Fruit fly (Drosophila melanogaster): ENCODE data around the gene Hers.

Hers gene

dm6 chrX:19844010-19844766, 21.8 kb upstream of the Hers start (continued):
- no peak for TF ChIP-seq ato (GFP tag; IDR thresholded peaks at IDR 0.05; ENCODE audit: partially characterized antibody)
- TF ChIP-seq HmgZ (tag; optimal IDR thresholded peaks at IDR 0.05): no peak
- TF ChIP-seq CG13894 (tag; optimal IDR thresholded peaks at IDR 0.05): no peak
- no peak for TF ChIP-seq Neu2 (GFP tag; optimal IDR thresholded peaks at IDR 0.05; ENCODE audit: borderline replicate concordance)
- TF ChIP-seq CG4617 (GFP tag; optimal IDR thresholded peaks at IDR 0.05; ENCODE audit: borderline replicate concordance): no peak
- TF ChIP-seq Camta (GFP tag; optimal IDR thresholded peaks at IDR 0.05): no peak
- TF ChIP-seq CG34224 (GFP tag; IDR thresholded peaks at IDR 0.05; ENCODE audit: partially characterized antibody): no peak
- TF ChIP-seq crol (GFP tag; IDR thresholded peaks at IDR 0.05): peak; percentile 69
- no peak for TF ChIP-seq CG13287 (GFP tag; IDR thresholded peaks at IDR 0.05; ENCODE audit: partially characterized antibody)
- no peak for TF ChIP-seq Bteb2 (GFP tag; optimal IDR thresholded peaks at IDR 0.05)
- no peak for TF ChIP-seq CG10654 (GFP tag; optimal IDR thresholded peaks at IDR 0.05)
- TF ChIP-seq Dfd (GFP tag; optimal IDR thresholded peaks at IDR 0.05): no peak
- no peak for TF ChIP-seq CG2678 (tag; optimal IDR thresholded peaks at IDR 0.05)
- TF ChIP-seq CG6791 (GFP tag; IDR thresholded peaks at IDR 0.05; ENCODE audit: partially characterized antibody): 0 out of 3 replicates have a peak, but pooled peaks have one; percentile 31
- TF ChIP-seq CG6683 (GFP tag; optimal IDR thresholded peaks at IDR 0.05): no peak
- TF ChIP-seq CG1233 (GFP tag; optimal IDR thresholded peaks at IDR 0.05): no peak
- TF ChIP-seq tio (GFP tag; optimal IDR thresholded peaks at IDR 0.05): no peak
- no peak for TF ChIP-seq gcm (GFP tag; optimal IDR thresholded peaks at IDR 0.05)
- no peak for TF ChIP-seq ERR (GFP tag; optimal IDR thresholded peaks at IDR 0.05)
- TF ChIP-seq CG12769 (tag; optimal IDR thresholded peaks at IDR 0.05): peak; percentile 58
- TF ChIP-seq CHES-1-like (GFP tag; optimal IDR thresholded peaks at IDR 0.05): no peak
- TF ChIP-seq sr (GFP tag; IDR thresholded peaks at IDR 0.05): peak; percentile 87
- TF ChIP-seq CG11085 (GFP tag; IDR thresholded peaks at IDR 0.05): no peak
- TF ChIP-seq gro (GFP tag; optimal IDR thresholded peaks at IDR 0.05): no peak
- TF ChIP-seq mirr (GFP tag; optimal IDR thresholded peaks at IDR 0.05): no peak
- no peak for TF ChIP-seq sc (optimal IDR thresholded peaks at IDR 0.05)
- TF ChIP-seq sc (GFP tag; optimal IDR thresholded peaks at IDR 0.05): no peak
- no peak for TF ChIP-seq Mrtf (GFP tag; IDR thresholded peaks at IDR 0.05)
- TF ChIP-seq tap (tag; optimal IDR thresholded peaks at IDR 0.05): no peak
- no peak for TF ChIP-seq BtbVII (GFP tag; optimal IDR thresholded peaks at IDR 0.05)
- no peak for TF ChIP-seq chif (GFP tag; optimal IDR thresholded peaks at IDR 0.05)
- TF ChIP-seq zen2 (GFP tag; IDR thresholded peaks at IDR 0.05; ENCODE audit: partially characterized antibody): 0 out of 3 replicates have a peak, but pooled peaks have one; percentile 16
- TF ChIP-seq sd (tag; optimal IDR thresholded peaks at IDR 0.05): no peak
- no peak for TF ChIP-seq sug (tag; optimal IDR thresholded peaks at IDR 0.05)
- TF ChIP-seq gt (GFP tag; IDR thresholded peaks at IDR 0.05): no peak
- TF ChIP-seq amos (GFP tag; IDR thresholded peaks at IDR 0.05; ENCODE audit: partially characterized antibody): no peak
- no peak for TF ChIP-seq chinmo (GFP tag; IDR thresholded peaks at IDR 0.05; ENCODE audit: partially characterized antibody)
- no peak for TF ChIP-seq CG7556 (GFP tag; optimal IDR thresholded peaks at IDR 0.05)
- no peak for TF ChIP-seq eve (GFP tag; optimal IDR thresholded peaks at IDR 0.05)
- TF ChIP-seq trh (GFP tag; optimal IDR thresholded peaks at IDR 0.05): no peak
- no peak for TF ChIP-seq dpn (GFP tag; optimal IDR thresholded peaks at IDR 0.05)
- TF ChIP-seq Tbp (GFP tag; optimal IDR thresholded peaks at IDR 0.05): no peak
- TF ChIP-seq Rx (GFP tag; IDR thresholded peaks at IDR 0.05): 0 out of 2 replicates have a peak, but pooled peaks have one; percentile 5
- TF ChIP-seq pho (GFP tag; optimal IDR thresholded peaks at IDR 0.05): no peak
- no peak for TF ChIP-seq Hr51 (GFP tag; optimal IDR thresholded peaks at IDR 0.05)
- peak; percentile 17 for TF ChIP-seq Ets65A (GFP tag)
- TF ChIP-seq NFAT (GFP tag; IDR thresholded peaks at IDR 0.05): no peak
- TF ChIP-seq CG15011 (GFP tag; optimal IDR thresholded peaks at IDR 0.05): no peak
- no peak for TF ChIP-seq Lhr (GFP tag; optimal IDR thresholded peaks at IDR 0.05)
